Fruit fly (Drosophila melanogaster) whole organism, embryonic: ENCODE data around the gene CG8372.

ENCODE experiments used
- Bdp1 ChIP-seq: fragments of 200-800 bp; sonication (Bioruptor generic); optimal IDR thresholded peaks from 3 replicates; lab custom pipeline; 2016; ENCODE audit warnings: missing biosample characterization, missing genetic modification characterization
- CG1024 ChIP-seq: fragments of 200-800 bp; sonication (Bioruptor generic); IDR thresholded peaks from 2 replicates; pipeline ENCODE4 v1.3.6; 2022; ENCODE audit warnings: missing biosample characterization, missing genetic modification characterization
- CG11504 ChIP-seq: fragments of 200-800 bp; sonication (Bioruptor generic); optimal IDR thresholded peaks from 3 replicates; lab custom pipeline; 2019; ENCODE audit warnings: missing biosample characterization, mild to moderate bottlenecking, missing genetic modification characterization, moderate library complexity
- CG11723 ChIP-seq: fragments of 200-800 bp; sonication (Bioruptor generic); optimal IDR thresholded peaks from 2 replicates; lab custom pipeline; 2017; ENCODE audit warnings: missing biosample characterization, mild to moderate bottlenecking, missing genetic modification characterization
- CG12104 ChIP-seq: fragments of 200-800 bp; sonication (Bioruptor generic); optimal IDR thresholded peaks from 3 replicates; lab custom pipeline; 2016; ENCODE audit warnings: missing biosample characterization, missing genetic modification characterization
- CG12391 ChIP-seq: fragments of 200-800 bp; sonication (Bioruptor generic); optimal IDR thresholded peaks from 3 replicates; lab custom pipeline; 2018; ENCODE audit warnings: missing biosample characterization, mild to moderate bottlenecking, missing genetic modification characterization, moderate library complexity
- CG12659 ChIP-seq: fragments of 200-800 bp; sonication (Bioruptor generic); optimal IDR thresholded peaks from 3 replicates; lab custom pipeline; 2017; ENCODE audit warnings: mild to moderate bottlenecking, missing biosample characterization, missing genetic modification reagents, missing genetic modification characterization
- CG12744 ChIP-seq: fragments of 200-800 bp; sonication (Bioruptor generic); optimal IDR thresholded peaks from 2 replicates; lab custom pipeline; 2016; ENCODE audit warnings: missing biosample characterization, missing genetic modification characterization
- CG13296 ChIP-seq: fragments of 200-800 bp; sonication (Bioruptor generic); optimal IDR thresholded peaks from 3 replicates; lab custom pipeline; 2018; ENCODE audit warnings: missing biosample characterization, mild to moderate bottlenecking, missing genetic modification characterization
- CG15269 ChIP-seq: fragments of 200-800 bp; sonication (Bioruptor generic); optimal IDR thresholded peaks from 2 replicates; lab custom pipeline; 2018; ENCODE audit warnings: missing biosample characterization, mild to moderate bottlenecking, missing genetic modification characterization, moderate library complexity
- CG1602 ChIP-seq: fragments of 200-800 bp; sonication (Bioruptor generic); optimal IDR thresholded peaks from 3 replicates; lab custom pipeline; 2016; ENCODE audit warnings: missing biosample characterization, missing genetic modification characterization
- CG17912 ChIP-seq: fragments of 200-800 bp; sonication (Bioruptor generic); optimal IDR thresholded peaks from 2 replicates; lab custom pipeline; 2018; ENCODE audit warnings: missing biosample characterization, mild to moderate bottlenecking, missing genetic modification characterization
- CG18619 ChIP-seq: fragments of 200-800 bp; sonication (Bioruptor generic); optimal IDR thresholded peaks from 3 replicates; lab custom pipeline; 2017; ENCODE audit warnings: missing biosample characterization, mild to moderate bottlenecking, missing genetic modification characterization
- CG2129 ChIP-seq: fragments of 200-800 bp; sonication (Bioruptor generic); IDR thresholded peaks from 2 replicates; pipeline ENCODE4 v1.3.6; 2022; ENCODE audit warnings: missing biosample characterization, missing genetic modification characterization; ENCODE audit not compliant: partially characterized antibody
- CG2875 ChIP-seq: fragments of 200-800 bp; sonication (Bioruptor generic); optimal IDR thresholded peaks from 2 replicates; lab custom pipeline; 2017; ENCODE audit warnings: missing biosample characterization, mild to moderate bottlenecking, missing genetic modification characterization, missing genetic modification reagents
- CG3726 ChIP-seq: fragments of 200-800 bp; sonication (Bioruptor generic); IDR thresholded peaks from 3 replicates; pipeline ENCODE4, ENCODE4 v1.3.6; 2022; ENCODE audit warnings: missing biosample characterization, missing genetic modification characterization
- CG6765 ChIP-seq: fragments of 200-800 bp; sonication (Bioruptor generic); optimal IDR thresholded peaks from 3 replicates; lab custom pipeline; 2017; ENCODE audit warnings: missing biosample characterization, mild to moderate bottlenecking, missing genetic modification characterization
- CG8388 ChIP-seq: fragments of 200-800 bp; sonication (Bioruptor generic); optimal IDR thresholded peaks from 2 replicates; lab custom pipeline; 2019; ENCODE audit warnings: missing biosample characterization, mild to moderate bottlenecking, missing genetic modification characterization, moderate library complexity
- CG8944 ChIP-seq: fragments of 200-800 bp; sonication (Bioruptor generic); optimal IDR thresholded peaks from 3 replicates; lab custom pipeline; 2016; ENCODE audit warnings: missing biosample characterization, missing genetic modification characterization
- D19A ChIP-seq: fragments of 200-800 bp; optimal IDR thresholded peaks from 3 replicates; lab custom pipeline; 2019; ENCODE audit warnings: missing biosample characterization, mild to moderate bottlenecking, missing genetic modification characterization, moderate library complexity
- Fer1 ChIP-seq: fragments of 200-800 bp; sonication (Bioruptor generic); optimal IDR thresholded peaks from 2 replicates; lab custom pipeline; 2017; ENCODE audit warnings: missing biosample characterization, mild to moderate bottlenecking, missing genetic modification characterization
- Fer2 ChIP-seq: fragments of 200-800 bp; sonication (Bioruptor generic); optimal IDR thresholded peaks from 2 replicates; lab custom pipeline; 2018; ENCODE audit warnings: missing biosample characterization, mild to moderate bottlenecking, missing genetic modification characterization, moderate library complexity
- Gsc ChIP-seq: fragments of 200-800 bp; sonication (Bioruptor generic); IDR thresholded peaks from 2 replicates; pipeline ENCODE4 v1.3.6; 2022; ENCODE audit warnings: missing biosample characterization, missing genetic modification characterization
- HLH3B ChIP-seq: fragments of 200-800 bp; sonication (Bioruptor generic); IDR thresholded peaks from 2 replicates; pipeline ENCODE4 v1.3.6; 2022; ENCODE audit warnings: missing biosample characterization, missing genetic modification characterization
- Jarid2 ChIP-seq: fragments of 200-800 bp; sonication (Bioruptor generic); optimal IDR thresholded peaks from 3 replicates; lab custom pipeline; 2017; ENCODE audit warnings: mild to moderate bottlenecking, missing biosample characterization, missing genetic modification reagents, missing genetic modification characterization
- Mad ChIP-seq: fragments of 200-800 bp; sonication (Bioruptor generic); optimal IDR thresholded peaks from 2 replicates; lab custom pipeline; 2016; ENCODE audit warnings: missing biosample characterization, missing genetic modification characterization
- Nf-YA ChIP-seq: fragments of 200-800 bp; sonication (Bioruptor generic); IDR thresholded peaks from 2 replicates; pipeline ENCODE4 v1.3.6; 2022; ENCODE audit warnings: missing biosample characterization, missing genetic modification characterization
- Pdp1 ChIP-seq, 2 experiments: fragments of 200-800 bp; sonication (Bioruptor generic); optimal IDR thresholded peaks; 3 replicates each; lab custom pipeline; 2016; ENCODE audit warnings: missing biosample characterization in 2 of 2, missing genetic modification characterization in 2 of 2, mild to moderate bottlenecking in 1 of 2, moderate library complexity in 1 of 2
- Ssrp ChIP-seq: fragments of 200-800 bp; sonication (Bioruptor generic); optimal IDR thresholded peaks from 2 replicates; lab custom pipeline; 2018; ENCODE audit warnings: missing biosample characterization, mild to moderate bottlenecking, missing genetic modification characterization, moderate library complexity
- Usf ChIP-seq: fragments of 200-800 bp; sonication (Bioruptor generic); optimal IDR thresholded peaks from 2 replicates; lab custom pipeline; 2017; ENCODE audit warnings: missing genotype, missing biosample characterization, missing genetic modification characterization
- amos ChIP-seq: fragments of 200-800 bp; sonication (Bioruptor generic); IDR thresholded peaks from 2 replicates; pipeline ENCODE4 v1.3.6; 2022; ENCODE audit warnings: missing biosample characterization, missing genetic modification characterization; ENCODE audit not compliant: partially characterized antibody
- bbx ChIP-seq: fragments of 200-800 bp; sonication (Bioruptor generic); IDR thresholded peaks from 2 replicates; pipeline ENCODE4 v1.3.6; 2022; ENCODE audit warnings: missing biosample characterization, missing genetic modification characterization; ENCODE audit not compliant: partially characterized antibody
- dan ChIP-seq: fragments of 200-800 bp; sonication (Bioruptor generic); IDR thresholded peaks from 2 replicates; pipeline ENCODE4 v1.3.6; 2022; ENCODE audit warnings: missing biosample characterization, missing genetic modification characterization
- danr ChIP-seq: fragments of 200-800 bp; sonication (Bioruptor generic); IDR thresholded peaks from 2 replicates; pipeline ENCODE4 v1.3.6; 2022; ENCODE audit warnings: missing biosample characterization, missing genetic modification characterization
- esg ChIP-seq: fragments of 200-800 bp; sonication (Bioruptor generic); conservative IDR thresholded peaks from 2 replicates; pipeline ENCODE4 v1.3.6; 2022; ENCODE audit warnings: missing biosample characterization, missing genetic modification characterization
- eyg ChIP-seq: fragments of 200-800 bp; sonication (Bioruptor generic); optimal IDR thresholded peaks from 3 replicates; lab custom pipeline; 2016; ENCODE audit warnings: missing biosample characterization, missing genetic modification characterization
- fd64A ChIP-seq: fragments of 200-800 bp; sonication (Bioruptor generic); optimal IDR thresholded peaks from 3 replicates; lab custom pipeline; 2018; ENCODE audit warnings: missing biosample characterization, mild to moderate bottlenecking, missing genetic modification characterization
- grau ChIP-seq: fragments of 200-800 bp; optimal IDR thresholded peaks from 3 replicates; lab custom pipeline; 2019; ENCODE audit warnings: missing biosample characterization, mild to moderate bottlenecking, missing genetic modification characterization, moderate library complexity
- lilli ChIP-seq: fragments of 200-800 bp; sonication (Bioruptor generic); optimal IDR thresholded peaks from 3 replicates; lab custom pipeline; 2016; ENCODE audit warnings: missing biosample characterization, missing genetic modification characterization
- mirr ChIP-seq: fragments of 200-800 bp; sonication (Bioruptor generic); optimal IDR thresholded peaks from 3 replicates; lab custom pipeline; 2018; ENCODE audit warnings: missing biosample characterization, mild to moderate bottlenecking, missing genetic modification characterization
- org-1 ChIP-seq: fragments of 200-800 bp; sonication (Bioruptor generic); optimal IDR thresholded peaks from 2 replicates; lab custom pipeline; 2017; ENCODE audit warnings: missing biosample characterization, missing genetic modification characterization
- p53 ChIP-seq: fragments of 200-800 bp; sonication (Bioruptor generic); optimal IDR thresholded peaks from 2 replicates; lab custom pipeline; 2016; ENCODE audit warnings: missing biosample characterization, missing genetic modification characterization
- pho ChIP-seq: fragments of 200-800 bp; sonication (Bioruptor generic); optimal IDR thresholded peaks from 2 replicates; lab custom pipeline; 2016; ENCODE audit warnings: missing biosample characterization, missing genetic modification characterization
- pnt ChIP-seq: fragments of 200-800 bp; sonication (Bioruptor generic); optimal IDR thresholded peaks from 3 replicates; lab custom pipeline; 2016; ENCODE audit warnings: missing biosample characterization, missing genetic modification characterization
- psq ChIP-seq: fragments of 200-800 bp; sonication (Bioruptor generic); optimal IDR thresholded peaks from 2 replicates; lab custom pipeline; 2017; ENCODE audit warnings: missing biosample characterization, missing genetic modification characterization
- sens ChIP-seq: fragments of 200-800 bp; sonication (Bioruptor generic); peaks from one replicate; lab custom pipeline; 2016; ENCODE audit warnings: missing biosample characterization, missing genetic modification characterization
- sim ChIP-seq: fragments of 200-800 bp; sonication (Bioruptor generic); IDR thresholded peaks from 2 replicates; pipeline ENCODE4 v1.3.6; 2022; ENCODE audit warnings: missing biosample characterization, missing genetic modification characterization
- sima ChIP-seq: fragments of 200-800 bp; sonication (Bioruptor generic); optimal IDR thresholded peaks from 2 replicates; lab custom pipeline; 2016; ENCODE audit warnings: missing biosample characterization, missing genetic modification characterization
- tap ChIP-seq: fragments of 200-800 bp; optimal IDR thresholded peaks from 3 replicates; lab custom pipeline; 2019; ENCODE audit warnings: missing biosample characterization, mild to moderate bottlenecking, missing genetic modification characterization, moderate library complexity
- ttk ChIP-seq: fragments of 200-800 bp; sonication (Bioruptor generic); IDR thresholded peaks from 2 replicates; pipeline ENCODE4 v2.1.2; 2022; ENCODE audit warnings: missing biosample characterization, missing genetic modification characterization
- wek ChIP-seq: fragments of 200-800 bp; sonication (Bioruptor generic); optimal IDR thresholded peaks from 3 replicates; lab custom pipeline; 2018; ENCODE audit warnings: missing biosample characterization, mild to moderate bottlenecking, missing genetic modification characterization, moderate library complexity

CG8372 gene

dm6 chr2L:8211070-8211469 is 1.6 kb downstream of the CG8372 start, which contains the start of gene Ssb-c31a (continued):
- no peak for TF ChIP-seq Nf-YA (GFP tag; lab: Robert Waterston, UW)
- TF ChIP-seq pho (GFP tag; lab: Kevin White, UChicago): peak; percentile 62
- peak; percentile 35 for TF ChIP-seq CG12744 (GFP tag; lab: Kevin White, UChicago)
- no peak for TF ChIP-seq danr (GFP tag; lab: Robert Waterston, UW)
- TF ChIP-seq CG12659 (GFP tag; lab: Kevin White, UChicago): peak; percentile 73
- no peak for TF ChIP-seq CG11723 (GFP tag; lab: Kevin White, UChicago)
- peak; percentile 44 for TF ChIP-seq CG15269 (tag; lab: Kevin White, UChicago)
- TF ChIP-seq grau: peak; percentile 61
- TF ChIP-seq mirr (GFP tag; lab: Kevin White, UChicago): no peak
- TF ChIP-seq Gsc (GFP tag; lab: Robert Waterston, UW): no peak
- no peak for TF ChIP-seq Bdp1 (GFP tag; lab: Kevin White, UChicago)
- TF ChIP-seq CG3726: no peak
- no peak for TF ChIP-seq sim (GFP tag; lab: Robert Waterston, UW)
- TF ChIP-seq Pdp1 (GFP tag; optimal IDR thresholded peaks at IDR 0.05; lab: Kevin White, UChicago): peak; percentile 56 to 61
- TF ChIP-seq sens: peak; percentile 93
- no peak for TF ChIP-seq org-1 (GFP tag; lab: Kevin White, UChicago)
- peak; percentile 54 for TF ChIP-seq CG11504 (tag; lab: Kevin White, UChicago)
- no peak for TF ChIP-seq CG1024 (GFP tag; lab: Robert Waterston, UW)
- peak; percentile 71 for TF ChIP-seq amos
- TF ChIP-seq esg (GFP tag; lab: Robert Waterston, UW): no peak
- no peak for TF ChIP-seq D19A
- TF ChIP-seq tap (tag; lab: Kevin White, UChicago): no peak
- no peak for TF ChIP-seq Jarid2 (GFP tag; lab: Kevin White, UChicago)
- TF ChIP-seq pnt: no peak
- no peak for TF ChIP-seq psq (GFP tag; lab: Kevin White, UChicago)
- peak; percentile 15 for TF ChIP-seq Fer2 (tag; lab: Kevin White, UChicago)
- TF ChIP-seq CG2129: peak; percentile 76
- peak; percentile 58 for TF ChIP-seq Fer1 (GFP tag; lab: Kevin White, UChicago)
- no peak for TF ChIP-seq CG8944 (GFP tag; lab: Kevin White, UChicago)
- peak; percentile 15 for TF ChIP-seq Ssrp (tag; lab: Kevin White, UChicago)
- peak; percentile 6 for TF ChIP-seq CG18619 (GFP tag; lab: Kevin White, UChicago)
- no peak for TF ChIP-seq CG2875 (GFP tag; lab: Kevin White, UChicago)
- TF ChIP-seq lilli (GFP tag; lab: Kevin White, UChicago): peak; percentile 84
- peak; percentile 58 for TF ChIP-seq Mad (GFP tag; lab: Kevin White, UChicago)
- no peak for TF ChIP-seq CG6765
- TF ChIP-seq CG17912 (GFP tag; lab: Kevin White, UChicago): no peak
- TF ChIP-seq dan (GFP tag; lab: Robert Waterston, UW): no peak
- no peak for TF ChIP-seq sima (GFP tag; lab: Kevin White, UChicago)
- TF ChIP-seq CG1602 (GFP tag; lab: Kevin White, UChicago): peak; percentile 35
- TF ChIP-seq wek: no peak
- peak; percentile 62 for TF ChIP-seq CG13296 (GFP tag; lab: Kevin White, UChicago)
- 0 out of 2 replicates have a peak, but pooled peaks have one; percentile 43 for TF ChIP-seq ttk (GFP tag; lab: Robert Waterston, UW)
- TF ChIP-seq CG8388 (GFP tag; lab: Kevin White, UChicago): peak; percentile 22
- TF ChIP-seq bbx (GFP tag; lab: Robert Waterston, UW): peak; percentile 40; the same call in 1 of the 2 replicates
- peak; percentile 36 for TF ChIP-seq p53 (GFP tag; lab: Kevin White, UChicago)
- no peak for TF ChIP-seq fd64A
- peak; percentile 39 for TF ChIP-seq CG12104 (GFP tag; lab: Kevin White, UChicago)
- no peak for TF ChIP-seq eyg (GFP tag; lab: Kevin White, UChicago)
- 0 out of 2 replicates have a peak, but pooled peaks have one; percentile 16 for TF ChIP-seq HLH3B
- no peak for TF ChIP-seq Usf (GFP tag; lab: Kevin White, UChicago)
- peak; percentile 57 for TF ChIP-seq CG12391 (tag; lab: Kevin White, UChicago)
